Worm (Caenorhabditis elegans) whole organism, early embryonic: Measurements from ENCODE around the gene sor-3.

Experiments used
- ama-1 ChIP-seq: fragments of 150-350 bp; optimal IDR thresholded peaks from 2 replicates; lab custom pipeline; 2014
- hmg-4 ChIP-seq: fragments of 200-800 bp; sonication (Bioruptor generic); optimal IDR thresholded peaks from 2 replicates; lab custom pipeline; 2018; ENCODE audit warnings: mild to moderate bottlenecking, missing genetic modification characterization, missing compliant biosample characterization
- hnd-1 ChIP-seq: sonication (generic microtip); optimal IDR thresholded peaks from 2 replicates; lab custom pipeline; 2016; ENCODE audit warnings: missing genetic modification characterization, missing compliant biosample characterization
- scrt-1 ChIP-seq: fragments of 200-800 bp; sonication (Bioruptor generic); IDR thresholded peaks from 2 replicates; pipeline ENCODE4 v1.3.6; 2022; ENCODE audit warnings: missing genetic modification characterization, missing compliant biosample characterization
- tbx-37 ChIP-seq: fragments of 200-800 bp; sonication (Bioruptor generic); conservative IDR thresholded peaks from 2 replicates; pipeline ENCODE4 v1.3.6; 2022; ENCODE audit warnings: missing genetic modification reagents, missing genetic modification characterization, missing compliant biosample characterization

DNA sequence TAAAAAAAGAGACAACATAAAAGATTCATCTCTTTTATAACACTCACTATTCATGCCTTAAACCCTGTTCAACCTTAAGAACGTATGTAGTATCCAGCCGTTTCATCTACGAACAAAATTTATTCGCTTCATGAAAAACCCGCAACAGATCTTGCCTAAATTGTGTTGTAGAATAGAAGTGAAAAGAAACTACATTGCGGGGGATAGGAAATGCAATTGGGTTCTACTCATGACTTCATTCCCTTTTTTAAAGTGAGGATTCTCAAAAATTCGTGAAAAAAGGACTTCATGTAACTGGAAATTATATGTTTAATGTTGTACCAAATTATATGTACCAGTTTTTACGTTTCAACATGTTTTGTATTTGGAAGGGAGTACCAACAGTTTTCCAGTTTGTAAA lies 44.3 kb upstream of the sor-3 start:
- no peak for TF ChIP-seq hnd-1 (tag; lab: Kevin White, UChicago)
- no peak for TF ChIP-seq ama-1 (lab: Kevin White, UChicago)
- TF ChIP-seq scrt-1 (GFP tag; lab: Robert Waterston, UW): no peak
- no peak for TF ChIP-seq hmg-4 (GFP tag; lab: Kevin White, UChicago)
- TF ChIP-seq tbx-37 (GFP tag; lab: Robert Waterston, UW): no peak
